Fruit fly (Drosophila melanogaster) whole organism, embryonic: ENCODE data around the gene akirin.

Source experiments
- ATbp ChIP-seq: fragments of 200-800 bp; sonication (Bioruptor generic); optimal IDR thresholded peaks from 2 replicates; lab custom pipeline; 2017; ENCODE audit warnings: missing biosample characterization, mild to moderate bottlenecking, missing genetic modification characterization, missing genetic modification reagents
- Aef1 ChIP-seq: fragments of 200-800 bp; sonication (Bioruptor generic); IDR thresholded peaks from 3 replicates; pipeline ENCODE4 v1.3.6; 2022; ENCODE audit warnings: missing biosample characterization, missing genetic modification characterization
- CG10543 ChIP-seq: fragments of 200-800 bp; sonication (Bioruptor generic); optimal IDR thresholded peaks from 3 replicates; lab custom pipeline; 2017; ENCODE audit warnings: missing biosample characterization, mild to moderate bottlenecking, missing genetic modification characterization, moderate library complexity
- CG11398 ChIP-seq: fragments of 200-800 bp; sonication (Bioruptor generic); optimal IDR thresholded peaks from 2 replicates; lab custom pipeline; 2016; ENCODE audit warnings: missing biosample characterization, missing genetic modification characterization
- CG11560 ChIP-seq: fragments of 200-800 bp; sonication (Bioruptor generic); IDR thresholded peaks from 3 replicates; pipeline ENCODE4 v1.3.6; 2022; ENCODE audit warnings: missing biosample characterization, missing genetic modification characterization
- CG13123 ChIP-seq: fragments of 200-800 bp; sonication (Bioruptor generic); optimal IDR thresholded peaks from 2 replicates; lab custom pipeline; 2016; ENCODE audit warnings: missing biosample characterization, missing genetic modification characterization
- CG13287 ChIP-seq: fragments of 200-800 bp; sonication (Bioruptor generic); IDR thresholded peaks from 2 replicates; pipeline ENCODE4 v1.3.6; 2022; ENCODE audit warnings: missing biosample characterization, missing genetic modification characterization; ENCODE audit not compliant: partially characterized antibody
- CG1647 ChIP-seq: fragments of 200-800 bp; sonication (Bioruptor generic); optimal IDR thresholded peaks from 3 replicates; lab custom pipeline; 2016; ENCODE audit warnings: missing biosample characterization, missing genetic modification characterization
- CG17829 ChIP-seq: fragments of 200-800 bp; optimal IDR thresholded peaks from 2 replicates; lab custom pipeline; 2019; ENCODE audit warnings: missing biosample characterization, mild to moderate bottlenecking, missing genetic modification characterization, moderate library complexity
- CG2202 ChIP-seq: fragments of 200-800 bp; sonication (Bioruptor generic); optimal IDR thresholded peaks from 2 replicates; lab custom pipeline; 2018; ENCODE audit warnings: missing biosample characterization, mild to moderate bottlenecking, missing genetic modification characterization
- CG30431 ChIP-seq: fragments of 200-800 bp; sonication (Bioruptor generic); optimal IDR thresholded peaks from 2 replicates; lab custom pipeline; 2017; ENCODE audit warnings: missing biosample characterization, missing genetic modification characterization
- CG31388 ChIP-seq: fragments of 200-800 bp; sonication (Bioruptor generic); optimal IDR thresholded peaks from 2 replicates; lab custom pipeline; 2016; ENCODE audit warnings: missing biosample characterization, missing genetic modification characterization
- CG3281 ChIP-seq: fragments of 200-800 bp; sonication (Bioruptor generic); optimal IDR thresholded peaks from 3 replicates; lab custom pipeline; 2017; ENCODE audit warnings: missing biosample characterization, mild to moderate bottlenecking, missing genetic modification characterization
- CG33213 ChIP-seq: fragments of 200-800 bp; sonication (Bioruptor generic); optimal IDR thresholded peaks from 3 replicates; lab custom pipeline; 2016; ENCODE audit warnings: missing biosample characterization, missing genetic modification characterization
- CG42726 ChIP-seq: fragments of 200-800 bp; sonication (Bioruptor generic); IDR thresholded peaks from 2 replicates; pipeline ENCODE4 v1.3.6; 2022; ENCODE audit warnings: missing biosample characterization, missing genetic modification characterization; ENCODE audit not compliant: partially characterized antibody
- CG4328 ChIP-seq: fragments of 200-800 bp; sonication (Bioruptor generic); optimal IDR thresholded peaks from 3 replicates; lab custom pipeline; 2017; ENCODE audit warnings: missing biosample characterization, missing genetic modification reagents, missing genetic modification characterization
- CG4424 ChIP-seq: fragments of 200-800 bp; sonication (Bioruptor generic); optimal IDR thresholded peaks from 3 replicates; lab custom pipeline; 2016; ENCODE audit warnings: missing biosample characterization, missing genetic modification characterization
- CG8388 ChIP-seq: fragments of 200-800 bp; sonication (Bioruptor generic); optimal IDR thresholded peaks from 2 replicates; lab custom pipeline; 2019; ENCODE audit warnings: missing biosample characterization, mild to moderate bottlenecking, missing genetic modification characterization, moderate library complexity
- CG8478 ChIP-seq: fragments of >200 bp; optimal IDR thresholded peaks from 2 replicates; lab custom pipeline; 2018
- CG9437 ChIP-seq: fragments of 200-800 bp; sonication (Bioruptor generic); optimal IDR thresholded peaks from 2 replicates; lab custom pipeline; 2018; ENCODE audit warnings: missing biosample characterization, mild to moderate bottlenecking, missing genetic modification characterization
- Fer3 ChIP-seq: fragments of 200-800 bp; sonication (Bioruptor generic); optimal IDR thresholded peaks from 2 replicates; lab custom pipeline; 2018; ENCODE audit warnings: missing biosample characterization, mild to moderate bottlenecking, missing genetic modification characterization, moderate library complexity
- HLH4C ChIP-seq: fragments of 200-800 bp; sonication (Bioruptor generic); IDR thresholded peaks from 3 replicates; pipeline ENCODE4 v1.3.6; 2022; ENCODE audit warnings: missing biosample characterization, missing genetic modification characterization; ENCODE audit not compliant: partially characterized antibody
- Hmr ChIP-seq: fragments of 200-800 bp; sonication (Bioruptor generic); optimal IDR thresholded peaks from 3 replicates; lab custom pipeline; 2017; ENCODE audit warnings: mild to moderate bottlenecking, missing biosample characterization, missing genetic modification reagents, missing genetic modification characterization
- Hr3 ChIP-seq: fragments of 200-800 bp; sonication (Bioruptor generic); optimal IDR thresholded peaks from 3 replicates; lab custom pipeline; 2016; ENCODE audit warnings: missing biosample characterization, missing genetic modification characterization
- Hsf ChIP-seq: fragments of 200-800 bp; sonication (Bioruptor generic); optimal IDR thresholded peaks from 3 replicates; lab custom pipeline; 2016; ENCODE audit warnings: missing biosample characterization, missing genetic modification characterization
- Meics ChIP-seq: fragments of 200-800 bp; sonication (Bioruptor generic); optimal IDR thresholded peaks from 2 replicates; lab custom pipeline; 2017; ENCODE audit warnings: missing biosample characterization, mild to moderate bottlenecking, missing genetic modification characterization
- Mes4 ChIP-seq: fragments of 200-800 bp; sonication (Bioruptor generic); optimal IDR thresholded peaks from 2 replicates; lab custom pipeline; 2016; ENCODE audit warnings: missing biosample characterization, missing genetic modification characterization
- Poxn ChIP-seq: fragments of 200-800 bp; sonication (Bioruptor generic); IDR thresholded peaks from 2 replicates; pipeline ENCODE4 v1.3.6; 2022; ENCODE audit warnings: missing biosample characterization, missing genetic modification characterization
- Stat92E ChIP-seq, 3 experiments: fragments of >200 bp in 2 of 3; fragments of 200-800 bp in 1 of 3; sonication (Bioruptor generic) in 1 of 3; optimal IDR thresholded peaks; 2 replicates each; lab custom pipeline; 2017 to 2019; ENCODE audit warnings: missing biosample characterization in 3 of 3, missing genetic modification characterization in 3 of 3, mild to moderate bottlenecking in 1 of 3, moderate library complexity in 1 of 3
- Usf ChIP-seq: fragments of 200-800 bp; sonication (Bioruptor generic); optimal IDR thresholded peaks from 2 replicates; lab custom pipeline; 2017; ENCODE audit warnings: missing genotype, missing biosample characterization, missing genetic modification characterization
- Xbp1 ChIP-seq: fragments of 200-800 bp; sonication (Bioruptor generic); optimal IDR thresholded peaks from 3 replicates; lab custom pipeline; 2016; ENCODE audit warnings: missing biosample characterization, mild to moderate bottlenecking, missing genetic modification characterization
- Xrp1 ChIP-seq: fragments of 200-800 bp; sonication (Bioruptor generic); IDR thresholded peaks from 2 replicates; pipeline ENCODE4 v1.3.6; 2022; ENCODE audit warnings: missing biosample characterization, missing genetic modification characterization
- az2 ChIP-seq: fragments of 200-800 bp; sonication (Bioruptor generic); optimal IDR thresholded peaks from 3 replicates; lab custom pipeline; 2016; ENCODE audit warnings: missing biosample characterization, missing genetic modification characterization
- cas ChIP-seq: fragments of 200-800 bp; sonication (Bioruptor generic); IDR thresholded peaks from 2 replicates; pipeline ENCODE4 v1.3.6; 2022; ENCODE audit warnings: missing biosample characterization, missing genetic modification characterization
- dan ChIP-seq: fragments of 200-800 bp; sonication (Bioruptor generic); IDR thresholded peaks from 2 replicates; pipeline ENCODE4 v1.3.6; 2022; ENCODE audit warnings: missing biosample characterization, missing genetic modification characterization
- gcm ChIP-seq: fragments of 200-800 bp; sonication (Bioruptor generic); optimal IDR thresholded peaks from 2 replicates; lab custom pipeline; 2019; ENCODE audit warnings: missing biosample characterization, mild to moderate bottlenecking, missing genetic modification characterization, moderate library complexity
- insv ChIP-seq, 2 experiments: fragments of 200-800 bp; sonication (Bioruptor generic); optimal IDR thresholded peaks; 3 replicates each; lab custom pipeline; 2016 to 2018; ENCODE audit warnings: missing biosample characterization in 2 of 2, missing genetic modification characterization in 2 of 2
- mam ChIP-seq: fragments of 200-800 bp; sonication (Bioruptor generic); optimal IDR thresholded peaks from 3 replicates; lab custom pipeline; 2016; ENCODE audit warnings: missing biosample characterization, missing genetic modification characterization
- phol ChIP-seq: fragments of 200-800 bp; sonication (Bioruptor generic); optimal IDR thresholded peaks from 3 replicates; lab custom pipeline; 2018; ENCODE audit warnings: missing biosample characterization, mild to moderate bottlenecking, missing genetic modification characterization, moderate library complexity
- prd ChIP-seq, 3 experiments: fragments of >200 bp in 2 of 3; fragments of 200-800 bp in 1 of 3; sonication (Bioruptor generic) in 1 of 3; optimal IDR thresholded peaks in 2 of 3; IDR thresholded peaks in 1 of 3; 2 replicates in 2 of 3; 3 replicates in 1 of 3; pipeline versions ENCODE4 v1.3.6 to Lab custom; 2017 to 2022; ENCODE audit warnings: missing biosample characterization in 1 of 3, missing genetic modification characterization in 1 of 3
- pum ChIP-seq: fragments of 200-800 bp; sonication (Bioruptor generic); optimal IDR thresholded peaks from 2 replicates; lab custom pipeline; 2016; ENCODE audit warnings: missing biosample characterization, missing genetic modification characterization
- pzg ChIP-seq: fragments of 200-800 bp; sonication (Bioruptor generic); optimal IDR thresholded peaks from 3 replicates; lab custom pipeline; 2018; ENCODE audit warnings: missing biosample characterization, mild to moderate bottlenecking, missing genetic modification characterization, moderate library complexity
- scrt ChIP-seq: fragments of 200-800 bp; sonication (Bioruptor generic); optimal IDR thresholded peaks from 2 replicates; lab custom pipeline; 2018; ENCODE audit warnings: missing biosample characterization, mild to moderate bottlenecking, missing genetic modification characterization, moderate library complexity
- sens ChIP-seq: fragments of 200-800 bp; sonication (Bioruptor generic); peaks from one replicate; lab custom pipeline; 2016; ENCODE audit warnings: missing biosample characterization, missing genetic modification characterization
- shn ChIP-seq: fragments of 200-800 bp; sonication (Bioruptor generic); optimal IDR thresholded peaks from 3 replicates; lab custom pipeline; 2016; ENCODE audit warnings: missing biosample characterization, missing genetic modification characterization
- stc ChIP-seq: fragments of 200-800 bp; sonication (Bioruptor generic); IDR thresholded peaks from 2 replicates; pipeline ENCODE4 v1.3.6; 2022; ENCODE audit warnings: missing biosample characterization, missing genetic modification characterization
- tx ChIP-seq: fragments of 200-800 bp; sonication (Bioruptor generic); optimal IDR thresholded peaks from 2 replicates; lab custom pipeline; 2016; ENCODE audit warnings: missing biosample characterization, missing genetic modification characterization
- wdn ChIP-seq: fragments of 200-800 bp; sonication (Bioruptor generic); IDR thresholded peaks from 2 replicates; pipeline ENCODE4 v1.3.6; 2022; ENCODE audit warnings: missing biosample characterization, missing genetic modification characterization
- wor ChIP-seq: fragments of 200-800 bp; sonication (Bioruptor generic); IDR thresholded peaks from 2 replicates; pipeline ENCODE4 v1.3.6; 2022; ENCODE audit warnings: missing biosample characterization, missing genetic modification characterization
- zen ChIP-seq: fragments of 200-800 bp; sonication (Bioruptor generic); optimal IDR thresholded peaks from 3 replicates; lab custom pipeline; 2018; ENCODE audit warnings: missing biosample characterization, mild to moderate bottlenecking, missing genetic modification characterization, moderate library complexity

The akirin gene

DNA sequence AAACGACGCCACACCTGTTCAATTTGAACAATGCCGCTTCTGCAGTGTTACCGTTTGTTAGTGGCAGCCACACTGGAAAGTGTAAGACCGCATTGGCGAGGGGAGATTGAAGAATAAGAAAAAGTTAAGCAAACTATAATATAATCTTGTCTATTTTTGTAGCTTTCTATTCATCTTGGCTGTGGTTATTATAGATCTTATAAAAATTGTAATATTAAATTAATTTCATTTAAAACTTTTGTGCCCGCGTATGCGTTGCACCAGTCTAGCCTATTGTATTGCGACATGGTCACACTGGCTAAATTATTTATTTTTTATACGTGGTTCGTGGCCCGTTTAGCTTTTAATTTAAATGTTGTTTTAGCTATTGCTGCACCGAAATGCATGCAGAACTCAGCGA, 46.3 kb upstream of the akirin start, which contains the start of the genes RhoGEF4 and Rint1 (continued):
- TF ChIP-seq Poxn (GFP tag; lab: Robert Waterston, UW) (no peak), tx (GFP tag; lab: Kevin White, UChicago) (peak; percentile 48), Meics (GFP tag; lab: Kevin White, UChicago) (peak; percentile 38), pzg (GFP tag; lab: Kevin White, UChicago) (peak; percentile 80), prd (optimal IDR thresholded peaks at IDR 0.05; lab: Kevin White, UChicago) (no peak), prd (GFP tag; IDR thresholded peaks at IDR 0.05; lab: Robert Waterston, UW) (peak; percentile 89), Mes4 (GFP tag; lab: Kevin White, UChicago) (peak; percentile 8), cas (0 out of 2 replicates have a peak, but pooled peaks have one; percentile 55), CG4328 (GFP tag; lab: Kevin White, UChicago) (no peak), ATbp (no peak), wor (GFP tag; lab: Robert Waterston, UW) (peak; percentile 72), CG33213 (GFP tag; lab: Kevin White, UChicago) (no peak), CG17829 (tag; lab: Kevin White, UChicago) (peak; percentile 82), CG1647 (GFP tag; lab: Kevin White, UChicago) (peak; percentile 37), Stat92E (GFP tag; optimal IDR thresholded peaks at IDR 0.05; lab: Kevin White, UChicago) (peak in 1 of 3 experiments; percentile 38), Hmr (GFP tag; lab: Kevin White, UChicago) (peak; percentile 61), mam (peak; percentile 55), Xbp1 (GFP tag; lab: Kevin White, UChicago) (peak; percentile 91), CG11560 (tag; lab: Robert Waterston, UW) (0 out of 3 replicates have a peak, but pooled peaks have one; percentile 44), Aef1 (peak; percentile 82), CG8478 (lab: Kevin White, UChicago) (no peak), insv (GFP tag; optimal IDR thresholded peaks at IDR 0.05; lab: Kevin White, UChicago) (no peak), CG31388 (GFP tag; lab: Kevin White, UChicago) (peak; percentile 28), gcm (GFP tag; lab: Kevin White, UChicago) (peak; percentile 58), CG13287 (GFP tag; lab: Robert Waterston, UW) (peak; percentile 55; the same call in 1 of the 2 replicates), shn (peak; percentile 22), wdn (GFP tag; lab: Robert Waterston, UW) (peak; percentile 73), stc (0 out of 2 replicates have a peak, but pooled peaks have one; percentile 27), CG11398 (GFP tag; lab: Kevin White, UChicago) (no peak), CG42726 (GFP tag; lab: Robert Waterston, UW) (0 out of 2 replicates have a peak, but pooled peaks have one; percentile 58), CG13123 (peak; percentile 52), CG30431 (GFP tag; lab: Kevin White, UChicago) (peak; percentile 61), Hr3 (peak; percentile 81), CG9437 (GFP tag; lab: Kevin White, UChicago) (peak; percentile 27), Hsf (GFP tag; lab: Kevin White, UChicago) (peak; percentile 63), az2 (GFP tag; lab: Kevin White, UChicago) (peak; percentile 78), CG4424 (GFP tag; lab: Kevin White, UChicago) (peak; percentile 61), zen (peak; percentile 73), pum (GFP tag; lab: Kevin White, UChicago) (peak; percentile 52), Usf (peak; percentile 59), HLH4C (GFP tag; lab: Robert Waterston, UW) (no peak), dan (GFP tag; lab: Robert Waterston, UW) (peak; percentile 45; the same call in 1 of the 2 replicates), Xrp1 (GFP tag; lab: Robert Waterston, UW) (peak; percentile 72), sens (GFP tag; lab: Kevin White, UChicago) (peak; percentile 87), phol (tag; lab: Kevin White, UChicago) (peak; percentile 81), CG8388 (peak; percentile 62), CG10543 (GFP tag; lab: Kevin White, UChicago) (peak; percentile 5), CG3281 (GFP tag; lab: Kevin White, UChicago) (peak; percentile 6), scrt (GFP tag; lab: Kevin White, UChicago) (peak; percentile 61), Fer3 (peak; percentile 41), CG2202 (tag; lab: Kevin White, UChicago) (peak; percentile 30)
